Fruit fly (Drosophila melanogaster) whole organism, embryonic: ENCODE measurements around the gene mino.

Experiments
- ATbp ChIP-seq: fragments of 200-800 bp; sonication (Bioruptor generic); optimal IDR thresholded peaks from 2 replicates; lab custom pipeline; 2017; ENCODE audit warnings: missing biosample characterization, mild to moderate bottlenecking, missing genetic modification characterization, missing genetic modification reagents
- Antp ChIP-seq: fragments of 200-800 bp; sonication (Bioruptor generic); optimal IDR thresholded peaks from 3 replicates; lab custom pipeline; 2016; ENCODE audit warnings: missing biosample characterization, missing genetic modification characterization
- CG11085 ChIP-seq: fragments of 200-800 bp; sonication (Bioruptor generic); IDR thresholded peaks from 2 replicates; pipeline ENCODE4 v1.3.6; 2022; ENCODE audit warnings: missing biosample characterization, missing genetic modification characterization
- CG12071 ChIP-seq: fragments of 200-800 bp; sonication (Bioruptor generic); optimal IDR thresholded peaks from 3 replicates; lab custom pipeline; 2018; ENCODE audit warnings: missing biosample characterization, mild to moderate bottlenecking, missing genetic modification characterization
- CG12744 ChIP-seq: fragments of 200-800 bp; sonication (Bioruptor generic); optimal IDR thresholded peaks from 2 replicates; lab custom pipeline; 2016; ENCODE audit warnings: missing biosample characterization, missing genetic modification characterization
- CG13775 ChIP-seq: fragments of 200-800 bp; sonication (Bioruptor generic); optimal IDR thresholded peaks from 3 replicates; lab custom pipeline; 2017; ENCODE audit warnings: missing biosample characterization, mild to moderate bottlenecking, missing genetic modification characterization
- CG14667 ChIP-seq: fragments of 200-800 bp; sonication (Bioruptor generic); IDR thresholded peaks from 2 replicates; pipeline ENCODE4 v1.3.6; 2022; ENCODE audit warnings: missing biosample characterization, missing genetic modification characterization
- CG15011 ChIP-seq: fragments of 200-800 bp; sonication (Bioruptor generic); optimal IDR thresholded peaks from 3 replicates; lab custom pipeline; 2018; ENCODE audit warnings: missing biosample characterization, mild to moderate bottlenecking, missing genetic modification characterization
- CG15269 ChIP-seq: fragments of 200-800 bp; sonication (Bioruptor generic); optimal IDR thresholded peaks from 2 replicates; lab custom pipeline; 2018; ENCODE audit warnings: missing biosample characterization, mild to moderate bottlenecking, missing genetic modification characterization, moderate library complexity
- CG15514 ChIP-seq: fragments of 200-800 bp; sonication (Bioruptor generic); optimal IDR thresholded peaks from 3 replicates; lab custom pipeline; 2017; ENCODE audit warnings: missing biosample characterization, missing genetic modification characterization, mild to moderate bottlenecking, moderate library complexity, missing genetic modification reagents
- CG17612 ChIP-seq: fragments of 200-800 bp; sonication (Bioruptor generic); IDR thresholded peaks from 2 replicates; pipeline ENCODE4 v1.3.6; 2022; ENCODE audit warnings: missing biosample characterization, missing genetic modification characterization
- CG17802 ChIP-seq: fragments of 200-800 bp; sonication (Bioruptor generic); optimal IDR thresholded peaks from 2 replicates; lab custom pipeline; 2018; ENCODE audit warnings: missing biosample characterization, mild to moderate bottlenecking, missing genetic modification characterization, moderate library complexity
- CG18011 ChIP-seq: fragments of 200-800 bp; sonication (Bioruptor generic); optimal IDR thresholded peaks from 2 replicates; lab custom pipeline; 2017; ENCODE audit warnings: missing biosample characterization, missing genetic modification characterization, mild to moderate bottlenecking, moderate library complexity, missing genotype
- CG2199 ChIP-seq: fragments of 200-800 bp; sonication (Bioruptor generic); IDR thresholded peaks from 3 replicates; pipeline ENCODE4 v1.3.6; 2022; ENCODE audit warnings: missing biosample characterization, missing genetic modification characterization
- CG30403 ChIP-seq: fragments of 200-800 bp; sonication (Bioruptor generic); optimal IDR thresholded peaks from 3 replicates; lab custom pipeline; 2016; ENCODE audit warnings: missing biosample characterization, missing genetic modification characterization
- CG32767 ChIP-seq: fragments of 200-800 bp; sonication (Bioruptor generic); IDR thresholded peaks from 2 replicates; pipeline ENCODE4 v1.3.6; 2022; ENCODE audit warnings: missing biosample characterization, missing genetic modification characterization
- CG3726 ChIP-seq: fragments of 200-800 bp; sonication (Bioruptor generic); IDR thresholded peaks from 3 replicates; pipeline ENCODE4, ENCODE4 v1.3.6; 2022; ENCODE audit warnings: missing biosample characterization, missing genetic modification characterization
- CG3838 ChIP-seq: fragments of 200-800 bp; sonication (Bioruptor generic); optimal IDR thresholded peaks from 3 replicates; lab custom pipeline; 2016; ENCODE audit warnings: missing biosample characterization, missing genetic modification characterization
- CG3847 ChIP-seq: fragments of 200-800 bp; sonication (Bioruptor generic); IDR thresholded peaks from 2 replicates; pipeline ENCODE4 v1.3.6; 2022; ENCODE audit warnings: missing biosample characterization, missing genetic modification characterization
- CG4820 ChIP-seq: fragments of 200-800 bp; sonication (Bioruptor generic); optimal IDR thresholded peaks from 3 replicates; lab custom pipeline; 2016; ENCODE audit warnings: missing biosample characterization, missing genetic modification characterization
- CG7271 ChIP-seq: fragments of 200-800 bp; sonication (Bioruptor generic); optimal IDR thresholded peaks from 2 replicates; lab custom pipeline; 2018; ENCODE audit warnings: missing biosample characterization, mild to moderate bottlenecking, missing genetic modification characterization, moderate library complexity
- CG7928 ChIP-seq: fragments of 200-800 bp; sonication (Bioruptor generic); optimal IDR thresholded peaks from 2 replicates; lab custom pipeline; 2017; ENCODE audit warnings: missing biosample characterization, mild to moderate bottlenecking, missing genetic modification characterization
- CG8924 ChIP-seq: fragments of 200-800 bp; optimal IDR thresholded peaks from 3 replicates; lab custom pipeline; 2019; ENCODE audit warnings: missing biosample characterization, mild to moderate bottlenecking, missing genetic modification characterization, moderate library complexity
- CG9797 ChIP-seq: fragments of 200-800 bp; sonication (Bioruptor generic); optimal IDR thresholded peaks from 3 replicates; lab custom pipeline; 2018; ENCODE audit warnings: missing biosample characterization, mild to moderate bottlenecking, missing genetic modification characterization
- Dfd ChIP-seq, 2 experiments: fragments of >200 bp; optimal IDR thresholded peaks; 2 replicates each; lab custom pipeline; 2017; ENCODE audit warnings: missing biosample characterization in 2 of 2, missing genetic modification characterization in 2 of 2
- Dp ChIP-seq: fragments of 200-800 bp; sonication (Bioruptor generic); optimal IDR thresholded peaks from 2 replicates; lab custom pipeline; 2018; ENCODE audit warnings: missing biosample characterization, mild to moderate bottlenecking, missing genetic modification characterization, moderate library complexity
- Hand ChIP-seq: fragments of 200-800 bp; sonication (Bioruptor generic); optimal IDR thresholded peaks from 2 replicates; lab custom pipeline; 2017; ENCODE audit warnings: mild to moderate bottlenecking, missing biosample characterization, missing genetic modification reagents, missing genetic modification characterization
- Myb ChIP-seq: fragments of 200-800 bp; sonication (Bioruptor generic); optimal IDR thresholded peaks from 2 replicates; lab custom pipeline; 2016; ENCODE audit warnings: missing biosample characterization, missing genetic modification characterization
- Six4 ChIP-seq: fragments of 200-800 bp; sonication (Bioruptor generic); optimal IDR thresholded peaks from 2 replicates; lab custom pipeline; 2016; ENCODE audit warnings: missing biosample characterization, missing genetic modification characterization
- Spps ChIP-seq: fragments of 200-800 bp; sonication (Bioruptor generic); optimal IDR thresholded peaks from 2 replicates; lab custom pipeline; 2018; ENCODE audit warnings: missing biosample characterization, mild to moderate bottlenecking, missing genetic modification characterization
- Ssrp ChIP-seq: fragments of 200-800 bp; sonication (Bioruptor generic); optimal IDR thresholded peaks from 2 replicates; lab custom pipeline; 2018; ENCODE audit warnings: missing biosample characterization, mild to moderate bottlenecking, missing genetic modification characterization, moderate library complexity
- Vsx1 ChIP-seq: fragments of 200-800 bp; sonication (Bioruptor generic); optimal IDR thresholded peaks from 2 replicates; lab custom pipeline; 2017; ENCODE audit warnings: missing biosample characterization, mild to moderate bottlenecking, missing genetic modification characterization, missing genetic modification reagents
- ap ChIP-seq: fragments of 200-800 bp; sonication (Bioruptor generic); IDR thresholded peaks from 2 replicates; pipeline ENCODE4 v1.3.6; 2022; ENCODE audit warnings: missing biosample characterization, missing genetic modification characterization
- cato ChIP-seq: fragments of 200-800 bp; sonication (Bioruptor generic); optimal IDR thresholded peaks from 2 replicates; lab custom pipeline; 2016; ENCODE audit warnings: missing biosample characterization, missing genetic modification characterization, borderline replicate concordance
- chn ChIP-seq: fragments of 200-800 bp; sonication (Bioruptor generic); optimal IDR thresholded peaks from 2 replicates; lab custom pipeline; 2016; ENCODE audit warnings: missing biosample characterization, missing genetic modification characterization
- lola ChIP-seq, 3 experiments: fragments of >200 bp in 2 of 3; fragments of 200-800 bp in 1 of 3; sonication (Bioruptor generic) in 1 of 3; optimal IDR thresholded peaks; 2 replicates each; lab custom pipeline; 2017 to 2019; ENCODE audit warnings: missing biosample characterization in 3 of 3, missing genetic modification characterization in 3 of 3, mild to moderate bottlenecking in 1 of 3, moderate library complexity in 1 of 3
- nerfin-1 ChIP-seq: fragments of 200-800 bp; sonication (Bioruptor generic); optimal IDR thresholded peaks from 3 replicates; lab custom pipeline; 2019; ENCODE audit warnings: missing biosample characterization, mild to moderate bottlenecking, missing genetic modification characterization, moderate library complexity
- nmo ChIP-seq: fragments of 200-800 bp; sonication (Bioruptor generic); optimal IDR thresholded peaks from 2 replicates; lab custom pipeline; 2018; ENCODE audit warnings: missing biosample characterization, mild to moderate bottlenecking, missing genetic modification characterization, moderate library complexity
- otp ChIP-seq: fragments of 200-800 bp; sonication (Bioruptor generic); IDR thresholded peaks from 3 replicates; pipeline ENCODE4, ENCODE4 v1.3.6; 2022; ENCODE audit warnings: missing biosample characterization, missing genetic modification characterization
- ro ChIP-seq: fragments of 200-800 bp; sonication (Bioruptor generic); IDR thresholded peaks from 2 replicates; pipeline ENCODE4 v1.3.6; 2022; ENCODE audit warnings: missing biosample characterization, missing genetic modification characterization
- sc ChIP-seq, 3 experiments: fragments of >200 bp in 2 of 3; fragments of 200-800 bp in 1 of 3; sonication (Bioruptor generic) in 1 of 3; optimal IDR thresholded peaks; 2 replicates in 2 of 3; 3 replicates in 1 of 3; lab custom pipeline; 2017; ENCODE audit warnings: mild to moderate bottlenecking in 1 of 3, missing biosample characterization in 1 of 3, missing genetic modification characterization in 1 of 3, missing genetic modification reagents in 1 of 3
- scrt ChIP-seq: fragments of 200-800 bp; sonication (Bioruptor generic); optimal IDR thresholded peaks from 2 replicates; lab custom pipeline; 2018; ENCODE audit warnings: missing biosample characterization, mild to moderate bottlenecking, missing genetic modification characterization, moderate library complexity
- shn ChIP-seq: fragments of 200-800 bp; sonication (Bioruptor generic); optimal IDR thresholded peaks from 3 replicates; lab custom pipeline; 2016; ENCODE audit warnings: missing biosample characterization, missing genetic modification characterization
- sima ChIP-seq: fragments of 200-800 bp; sonication (Bioruptor generic); optimal IDR thresholded peaks from 2 replicates; lab custom pipeline; 2016; ENCODE audit warnings: missing biosample characterization, missing genetic modification characterization
- trem ChIP-seq: fragments of 200-800 bp; optimal IDR thresholded peaks from 3 replicates; lab custom pipeline; 2019; ENCODE audit warnings: missing biosample characterization, mild to moderate bottlenecking, missing genetic modification characterization, moderate library complexity
- tup ChIP-seq: fragments of 200-800 bp; sonication (Bioruptor generic); optimal IDR thresholded peaks from 2 replicates; lab custom pipeline; 2016; ENCODE audit warnings: missing biosample characterization, mild to moderate bottlenecking, missing genetic modification characterization, moderate library complexity
- unpg ChIP-seq: fragments of 200-800 bp; sonication (Bioruptor generic); optimal IDR thresholded peaks from 3 replicates; lab custom pipeline; 2018; ENCODE audit warnings: missing biosample characterization, mild to moderate bottlenecking, missing genetic modification characterization, moderate library complexity
- vfl ChIP-seq: fragments of 200-800 bp; sonication (Bioruptor generic); optimal IDR thresholded peaks from 2 replicates; lab custom pipeline; 2016; ENCODE audit warnings: missing biosample characterization, missing genetic modification characterization
- zfh1 ChIP-seq: fragments of 200-800 bp; sonication (Bioruptor generic); IDR thresholded peaks from 3 replicates; pipeline ENCODE4 v1.3.6; 2022; ENCODE audit warnings: missing biosample characterization, missing genetic modification characterization

The mino gene

dm6 chr3R:27948421-27948906 is 23.5 kb downstream of the mino start, which contains the start of gene Gp93 (continued):
- TF ChIP-seq ATbp (peak; percentile 26), Vsx1 (GFP tag; lab: Kevin White, UChicago) (no peak), CG17612 (GFP tag; lab: Robert Waterston, UW) (peak; percentile 48; the same call in 1 of the 2 replicates), Six4 (GFP tag; lab: Kevin White, UChicago) (peak; percentile 51), Dfd (GFP tag; optimal IDR thresholded peaks at IDR 0.05; lab: Kevin White, UChicago) (no peak), lola (GFP tag; optimal IDR thresholded peaks at IDR 0.05; lab: Kevin White, UChicago) (peak in 1 of 3 experiments; percentile 62), CG12071 (GFP tag; lab: Kevin White, UChicago) (no peak), Dp (GFP tag; lab: Kevin White, UChicago) (no peak), sima (GFP tag; lab: Kevin White, UChicago) (no peak), CG11085 (GFP tag; lab: Robert Waterston, UW) (peak; percentile 56), zfh1 (GFP tag; lab: Robert Waterston, UW) (peak; percentile 74; the same call in 2 of the 3 replicates), CG8924 (tag; lab: Kevin White, UChicago) (peak; percentile 70), trem (tag; lab: Kevin White, UChicago) (peak; percentile 29), ap (GFP tag; lab: Robert Waterston, UW) (no peak), Hand (peak; percentile 19), tup (no peak), scrt (GFP tag; lab: Kevin White, UChicago) (no peak), CG17802 (tag; lab: Kevin White, UChicago) (no peak), CG13775 (GFP tag; lab: Kevin White, UChicago) (peak; percentile 67), CG30403 (peak; percentile 70), CG7928 (GFP tag; lab: Kevin White, UChicago) (peak; percentile 19), Myb (no peak), sc (optimal IDR thresholded peaks at IDR 0.05; lab: Kevin White, UChicago) (no peak), sc (GFP tag; optimal IDR thresholded peaks at IDR 0.05; lab: Kevin White, UChicago) (no peak), CG15011 (GFP tag; lab: Kevin White, UChicago) (no peak), Spps (peak; percentile 8), ro (GFP tag; lab: Robert Waterston, UW) (peak; percentile 45; the same call in 1 of the 2 replicates), nerfin-1 (tag; lab: Kevin White, UChicago) (no peak), CG4820 (GFP tag; lab: Kevin White, UChicago) (peak; percentile 29), CG3847 (GFP tag; lab: Robert Waterston, UW) (peak; percentile 49), CG9797 (GFP tag; lab: Kevin White, UChicago) (peak; percentile 32), CG15269 (tag; lab: Kevin White, UChicago) (no peak), CG7271 (tag; lab: Kevin White, UChicago) (no peak), CG2199 (GFP tag; lab: Robert Waterston, UW) (no peak), otp (GFP tag; lab: Robert Waterston, UW) (0 out of 3 replicates have a peak, but pooled peaks have one; percentile 28), CG32767 (GFP tag; lab: Robert Waterston, UW) (no peak; the same call in 1 of the 2 replicates), chn (GFP tag; lab: Kevin White, UChicago) (peak; percentile 2), unpg (GFP tag; lab: Kevin White, UChicago) (peak; percentile 59), CG14667 (GFP tag; lab: Robert Waterston, UW) (peak; percentile 57), nmo (GFP tag; lab: Kevin White, UChicago) (peak; percentile 57), CG12744 (GFP tag; lab: Kevin White, UChicago) (no peak), Ssrp (tag; lab: Kevin White, UChicago) (peak; percentile 65), cato (peak; percentile 3), CG3726 (no peak), shn (GFP tag; lab: Kevin White, UChicago) (no peak), CG15514 (GFP tag; lab: Kevin White, UChicago) (peak; percentile 13), CG18011 (GFP tag; lab: Kevin White, UChicago) (peak; percentile 12), Antp (GFP tag; lab: Kevin White, UChicago) (peak; percentile 21), vfl (GFP tag; lab: Kevin White, UChicago) (no peak), CG3838 (GFP tag; lab: Kevin White, UChicago) (no peak)
